Worm (Caenorhabditis elegans): ENCODE measurements around the gene C06E1.1.
A peak's percentile ranks its signal among the peaks of the same experiment; 100 is the strongest.

The C06E1.1 gene

ce11 chrIII:8646021-8646420 lies 40.4 kb downstream of the C06E1.1 start (continued):
- TF ChIP-seq unc-130 (GFP tag; optimal IDR thresholded peaks at IDR 0.05) (no peak), hlh-26 (GFP tag; conservative IDR thresholded peaks at IDR 0.05) (no peak), rcor-1 (GFP tag; IDR thresholded peaks at IDR 0.05) (no peak), ama-1 (optimal IDR thresholded peaks at IDR 0.05) (no peak), ama-1 (GFP tag; optimal IDR thresholded peaks at IDR 0.05) (peak in 1 of 2 experiments; percentile 28), him-1 (tag; optimal IDR thresholded peaks at IDR 0.05) (peak; percentile 90), cebp-1 (GFP tag; IDR thresholded peaks at IDR 0.05) (no peak), cebp-1 (tag; optimal IDR thresholded peaks at IDR 0.05) (no peak), hmg-1.2 (GFP tag; IDR thresholded peaks at IDR 0.05) (peak; percentile 56), Y95B8A.8 (GFP tag; IDR thresholded peaks at IDR 0.05) (no peak), rec-8 (tag; optimal IDR thresholded peaks at IDR 0.05) (peak in 1 of 2 experiments; percentile 35), ztf-28 (GFP tag; IDR thresholded peaks at IDR 0.05) (0 out of 2 replicates have a peak, but pooled peaks have one; percentile 8), ceh-58 (GFP tag; IDR thresholded peaks at IDR 0.05) (no peak), ZK185.1 (tag; optimal IDR thresholded peaks at IDR 0.05; ENCODE audit: poor library complexity, severe bottlenecking) (peak; percentile 43), Y53G8AR.9 (GFP tag; conservative IDR thresholded peaks at IDR 0.05) (0 out of 2 replicates have a peak, but pooled peaks have one; percentile 23), ztf-3 (GFP tag; optimal IDR thresholded peaks at IDR 0.05) (no peak), T07F8.4 (tag; optimal IDR thresholded peaks at IDR 0.05) (peak; percentile 25), snpc-3.4 (tag; optimal IDR thresholded peaks at IDR 0.05) (peak; percentile 71), Y53F4B.3 (GFP tag; IDR thresholded peaks at IDR 0.05) (no peak), snpc-1.3 (tag; optimal IDR thresholded peaks at IDR 0.05; ENCODE audit: insufficient read depth) (peak; percentile 39)

ce11 chrIII:8648589-8648988 lies 43.0 kb downstream of the C06E1.1 start, which contains the start of gene F22B7.3:
F22B7.3 (plus strand) TSS chrIII:8648889.
- TF ChIP-seq hsf-1 (GFP tag; IDR thresholded peaks at IDR 0.05) (no peak), ekl-4 (GFP tag; IDR thresholded peaks at IDR 0.05) (no peak), rcor-1 (GFP tag; IDR thresholded peaks at IDR 0.05) (no peak), F33H1.4 (GFP tag; IDR thresholded peaks at IDR 0.05) (no peak), C06A6.2 (GFP tag; conservative IDR thresholded peaks at IDR 0.05) (no peak), lsl-1 (GFP tag; optimal IDR thresholded peaks at IDR 0.05) (no peak), ceh-91 (GFP tag; IDR thresholded peaks at IDR 0.05) (no peak), snpc-3.4 (tag; optimal IDR thresholded peaks at IDR 0.05) (no peak), snpc-4 (GFP tag; optimal IDR thresholded peaks at IDR 0.05) (no peak), snpc-4 (tag; optimal IDR thresholded peaks at IDR 0.05) (no peak), T07F8.4 (tag; optimal IDR thresholded peaks at IDR 0.05) (no peak), hlh-12 (tag; optimal IDR thresholded peaks at IDR 0.05) (no peak), B0261.1 (tag; optimal IDR thresholded peaks at IDR 0.05) (no peak), let-607 (tag; optimal IDR thresholded peaks at IDR 0.05) (no peak), dpl-1 (GFP tag; optimal IDR thresholded peaks at IDR 0.05) (no peak), attf-3 (GFP tag; conservative IDR thresholded peaks at IDR 0.05) (no peak), F57A8.1 (GFP tag; optimal IDR thresholded peaks at IDR 0.05) (no peak), ceh-100 (GFP tag; IDR thresholded peaks at IDR 0.05) (no peak), ama-1 (optimal IDR thresholded peaks at IDR 0.05) (no peak), ama-1 (GFP tag; optimal IDR thresholded peaks at IDR 0.05) (no peak), K11D2.4 (GFP tag; IDR thresholded peaks at IDR 0.05) (no peak), B0035.1 (tag; optimal IDR thresholded peaks at IDR 0.05) (no peak)
